Worm (Caenorhabditis elegans) whole organism, L3 larva: Measurements from ENCODE around the gene K09E9.7.

Source experiments
- fos-1 ChIP-seq: fragments of 150-350 bp; optimal IDR thresholded peaks from 2 replicates; lab custom pipeline; 2014; ENCODE audit warnings: missing biosample characterization, missing genetic modification characterization
- nhr-12 ChIP-seq: fragments of 150-350 bp; optimal IDR thresholded peaks from 2 replicates; lab custom pipeline; 2014; ENCODE audit warnings: missing biosample characterization, missing genetic modification characterization
- nhr-28 ChIP-seq: fragments of 150-350 bp; optimal IDR thresholded peaks from 2 replicates; lab custom pipeline; 2014; ENCODE audit warnings: missing biosample characterization, missing genetic modification characterization
- nhr-76 ChIP-seq: fragments of 150-350 bp; sonication (generic microtip); optimal IDR thresholded peaks from 5 replicates; lab custom pipeline; 2014; ENCODE audit warnings: missing biosample characterization, missing genetic modification characterization
- tbx-2 ChIP-seq: sonication (generic microtip); optimal IDR thresholded peaks from 2 replicates; lab custom pipeline; 2016; ENCODE audit warnings: mild to moderate bottlenecking, missing genetic modification characterization, missing compliant biosample characterization
- zag-1 ChIP-seq: fragments of 150-350 bp; optimal IDR thresholded peaks from 2 replicates; lab custom pipeline; 2014; ENCODE audit warnings: missing biosample characterization, missing genetic modification characterization

DNA sequence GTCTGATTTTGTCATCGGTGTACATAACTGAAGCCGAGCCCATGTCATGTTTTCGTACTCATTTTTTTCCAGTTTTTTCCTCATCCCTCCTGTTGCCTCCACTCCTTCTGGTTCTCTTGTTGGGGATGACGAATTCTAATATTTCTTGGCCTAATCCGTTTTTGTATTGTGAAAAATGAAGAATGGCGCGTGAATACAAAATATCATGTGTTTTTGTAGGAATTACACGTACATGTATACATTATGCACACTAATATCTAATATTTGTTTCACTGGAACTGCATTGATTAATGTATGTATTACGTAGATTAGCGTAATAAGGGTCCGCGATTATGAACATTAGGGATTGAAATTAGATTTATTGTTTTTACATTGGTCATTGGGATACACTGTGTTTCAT, 14.9 kb downstream of the K09E9.7 start:
- TF ChIP-seq nhr-28 (no peak), nhr-12 (tag; lab: Kevin White, UChicago) (no peak), fos-1 (tag; lab: Kevin White, UChicago) (no peak), zag-1 (no peak), tbx-2 (tag; lab: Kevin White, UChicago) (no peak), nhr-76 (tag; lab: Kevin White, UChicago) (no peak)
